Worm (Caenorhabditis elegans) whole organism, early embryonic: ENCODE results near the gene C13B9.2.

ENCODE experiments used
- B0310.2 ChIP-seq: sonication (generic microtip); optimal IDR thresholded peaks from 2 replicates; lab custom pipeline; 2016; ENCODE audit warnings: mild to moderate bottlenecking, missing genetic modification characterization, missing compliant biosample characterization
- ama-1 ChIP-seq: fragments of 150-350 bp; optimal IDR thresholded peaks from 2 replicates; lab custom pipeline; 2014
- ets-7 ChIP-seq: sonication (generic microtip); optimal IDR thresholded peaks from 2 replicates; lab custom pipeline; 2016; ENCODE audit warnings: missing genotype, missing genetic modification characterization, missing compliant biosample characterization
- flt-1 ChIP-seq: fragments of 200-800 bp; sonication (Bioruptor generic); IDR thresholded peaks from 2 replicates; pipeline ENCODE4 v1.3.6; 2022; ENCODE audit warnings: missing genetic modification characterization, missing compliant biosample characterization
- hmbx-1 ChIP-seq: sonication (generic microtip); optimal IDR thresholded peaks from 2 replicates; lab custom pipeline; 2016; ENCODE audit warnings: mild to moderate bottlenecking, missing genetic modification characterization, missing compliant biosample characterization
- hmg-4 ChIP-seq: fragments of 200-800 bp; sonication (Bioruptor generic); optimal IDR thresholded peaks from 2 replicates; lab custom pipeline; 2018; ENCODE audit warnings: mild to moderate bottlenecking, missing genetic modification characterization, missing compliant biosample characterization
- scrt-1 ChIP-seq: fragments of 200-800 bp; sonication (Bioruptor generic); IDR thresholded peaks from 2 replicates; pipeline ENCODE4 v1.3.6; 2022; ENCODE audit warnings: missing genetic modification characterization, missing compliant biosample characterization
- sea-1 ChIP-seq: fragments of 200-800 bp; sonication (Bioruptor generic); conservative IDR thresholded peaks from 2 replicates; pipeline ENCODE4 v1.3.6; 2022; ENCODE audit warnings: missing genetic modification characterization, missing compliant biosample characterization
- tbx-11 ChIP-seq: fragments of 200-800 bp; sonication (Bioruptor generic); IDR thresholded peaks from 2 replicates; pipeline ENCODE4 v1.3.6; 2022; ENCODE audit warnings: missing genetic modification characterization, missing compliant biosample characterization
- tbx-37 ChIP-seq: fragments of 200-800 bp; sonication (Bioruptor generic); conservative IDR thresholded peaks from 2 replicates; pipeline ENCODE4 v1.3.6; 2022; ENCODE audit warnings: missing genetic modification reagents, missing genetic modification characterization, missing compliant biosample characterization
- tra-4 ChIP-seq: sonication (generic microtip); optimal IDR thresholded peaks from 2 replicates; lab custom pipeline; 2017; ENCODE audit warnings: missing genetic modification characterization, missing compliant biosample characterization

DNA sequence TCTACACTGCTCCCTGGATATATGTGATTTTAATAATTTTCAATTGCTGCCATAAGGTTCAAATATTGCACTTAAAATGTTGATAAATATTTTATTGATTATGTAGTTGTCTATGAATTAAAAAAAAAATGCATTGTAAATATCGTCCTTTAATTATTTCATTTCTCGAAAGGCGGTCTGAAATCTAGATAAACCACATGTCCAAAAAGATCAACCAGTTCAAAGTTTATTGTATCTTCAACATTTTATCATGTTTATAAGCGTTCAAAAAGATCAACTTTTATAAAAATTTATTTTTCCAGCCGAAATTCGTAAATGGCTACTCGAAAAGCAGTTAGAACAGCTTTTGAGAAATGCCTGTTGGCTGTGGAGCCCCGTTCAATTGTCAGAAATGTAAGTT is at the start of gene C13B9.2:
- TF ChIP-seq hmg-4 (GFP tag; lab: Kevin White, UChicago) (no peak), flt-1 (GFP tag; lab: Robert Waterston, UW) (no peak), tra-4 (tag; lab: Kevin White, UChicago) (no peak), tbx-11 (GFP tag; lab: Robert Waterston, UW) (no peak), scrt-1 (GFP tag; lab: Robert Waterston, UW) (no peak), sea-1 (GFP tag; lab: Robert Waterston, UW) (no peak), ama-1 (lab: Kevin White, UChicago) (no peak), ets-7 (tag; lab: Kevin White, UChicago) (no peak), B0310.2 (tag; lab: Kevin White, UChicago) (no peak), hmbx-1 (tag; lab: Kevin White, UChicago) (no peak), tbx-37 (GFP tag; lab: Robert Waterston, UW) (no peak)
